Worm (Caenorhabditis elegans) whole organism, L2 larva: ENCODE measurements around the gene ZK632.4.
A peak's percentile ranks its signal among the peaks of the same experiment; 100 is the strongest.

ENCODE experiments used
- R02D3.7 ChIP-seq: fragments of 150-350 bp; optimal IDR thresholded peaks from 2 replicates; lab custom pipeline; 2014; ENCODE audit warnings: missing biosample characterization, missing genetic modification characterization
- aly-2 ChIP-seq: fragments of 150-350 bp; optimal IDR thresholded peaks from 2 replicates; lab custom pipeline; 2014; ENCODE audit warnings: missing biosample characterization, missing genetic modification characterization
- ama-1 ChIP-seq: fragments of 150-350 bp; optimal IDR thresholded peaks from 2 replicates; lab custom pipeline; 2018; ENCODE audit warnings: inconsistent platforms
- blmp-1 ChIP-seq: sonication (generic microtip); optimal IDR thresholded peaks from 2 replicates; lab custom pipeline; 2017; ENCODE audit warnings: missing genetic modification characterization, mild to moderate bottlenecking, missing compliant biosample characterization, antibody characterized with exemption, moderate library complexity; ENCODE audit not compliant: insufficient read depth
- lin-11 ChIP-seq: fragments of 150-350 bp; sonication (generic microtip); optimal IDR thresholded peaks from 2 replicates; lab custom pipeline; 2014; ENCODE audit warnings: missing biosample characterization, missing genetic modification characterization, inconsistent platforms, mixed read lengths
- lin-13 ChIP-seq: fragments of 150-350 bp; optimal IDR thresholded peaks from 2 replicates; lab custom pipeline; 2014; ENCODE audit warnings: missing biosample characterization, missing genetic modification reagents, missing genetic modification characterization
- mab-5 ChIP-seq: fragments of 150-350 bp; optimal IDR thresholded peaks from 2 replicates; lab custom pipeline; 2014; ENCODE audit warnings: missing biosample characterization, missing genetic modification characterization
- mdl-1 ChIP-seq, 2 experiments: fragments of 150-350 bp in 1 of 2; sonication (generic microtip) in 1 of 2; optimal IDR thresholded peaks; 2 replicates each; lab custom pipeline; 2017; ENCODE audit warnings: missing biosample characterization in 2 of 2, missing genetic modification characterization in 2 of 2
- skn-1 ChIP-seq: sonication (generic microtip); optimal IDR thresholded peaks from 2 replicates; lab custom pipeline; 2017; ENCODE audit warnings: missing biosample characterization, missing genetic modification characterization
- unc-62 ChIP-seq: fragments of 150-350 bp; optimal IDR thresholded peaks from 2 replicates; lab custom pipeline; 2014; ENCODE audit warnings: missing biosample characterization, missing genetic modification reagents, missing genetic modification characterization
- zag-1 ChIP-seq: fragments of 150-350 bp; optimal IDR thresholded peaks from 2 replicates; lab custom pipeline; 2014; ENCODE audit warnings: missing biosample characterization, missing genetic modification characterization

DNA sequence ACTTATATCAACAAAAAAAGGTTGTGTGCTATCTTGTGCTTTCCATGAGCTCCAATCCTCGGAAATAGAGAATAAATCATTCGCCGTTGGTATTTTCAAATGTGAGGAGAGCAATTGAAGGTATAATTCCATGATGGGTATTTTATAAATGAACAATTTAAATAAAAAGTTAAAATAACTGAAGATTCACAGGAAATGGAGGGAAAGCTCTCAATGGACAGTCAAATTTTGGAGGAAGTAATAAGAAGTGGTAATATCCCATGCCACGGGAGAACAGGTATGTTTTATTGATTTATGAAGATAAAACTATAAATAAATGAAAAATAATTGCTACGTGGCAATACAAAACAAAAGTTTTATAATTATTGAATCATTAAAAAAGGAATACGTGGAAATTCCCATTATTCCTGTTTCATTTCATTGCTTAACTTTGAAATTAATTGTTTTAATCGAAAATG is 24.1 kb downstream of the ZK632.4 start:
- TF ChIP-seq lin-13 (GFP tag; lab: Kevin White, UChicago) (peak; percentile 57), mdl-1 (tag; optimal IDR thresholded peaks at IDR 0.05; lab: Kevin White, UChicago) (no peak), lin-11 (no peak), unc-62 (no peak), R02D3.7 (tag; lab: Kevin White, UChicago) (no peak), aly-2 (tag; lab: Kevin White, UChicago) (no peak), mab-5 (tag; lab: Kevin White, UChicago) (no peak), skn-1 (tag; lab: Kevin White, UChicago) (no peak), zag-1 (tag; lab: Kevin White, UChicago) (no peak), blmp-1 (tag; lab: Kevin White, UChicago) (no peak), ama-1 (no peak)
